Worm (Caenorhabditis elegans) whole organism, late embryonic: ENCODE data around the gene F59E11.2.

Experiments used
- F13H6.1 ChIP-seq: sonication (generic microtip); optimal IDR thresholded peaks from 2 replicates; lab custom pipeline; 2016; ENCODE audit warnings: missing genetic modification characterization, missing compliant biosample characterization
- K02D7.2 ChIP-seq: sonication (generic microtip); optimal IDR thresholded peaks from 2 replicates; lab custom pipeline; 2017; ENCODE audit warnings: mild to moderate bottlenecking, missing genetic modification characterization, missing compliant biosample characterization
- T23F11.4 ChIP-seq: fragments of 200-800 bp; sonication (Bioruptor generic); optimal IDR thresholded peaks from 2 replicates; lab custom pipeline; 2018; ENCODE audit warnings: mild to moderate bottlenecking, missing genetic modification characterization, missing compliant biosample characterization
- Y22D7AL.16 ChIP-seq: sonication (generic microtip); optimal IDR thresholded peaks from 2 replicates; lab custom pipeline; 2016; ENCODE audit warnings: missing genetic modification characterization, missing compliant biosample characterization
- ahr-1 ChIP-seq: sonication (generic microtip); optimal IDR thresholded peaks from 2 replicates; lab custom pipeline; 2016; ENCODE audit warnings: missing genetic modification characterization, missing compliant biosample characterization
- ceh-18 ChIP-seq: sonication (generic microtip); optimal IDR thresholded peaks from 2 replicates; lab custom pipeline; 2016; ENCODE audit warnings: missing genetic modification characterization, missing compliant biosample characterization
- ceh-19 ChIP-seq: fragments of 200-800 bp; sonication (Bioruptor generic); optimal IDR thresholded peaks from 2 replicates; lab custom pipeline; 2018; ENCODE audit warnings: mild to moderate bottlenecking, missing genetic modification characterization, missing compliant biosample characterization
- ceh-22 ChIP-seq: sonication (generic microtip); optimal IDR thresholded peaks from 2 replicates; lab custom pipeline; 2017; ENCODE audit warnings: missing biosample characterization, missing genetic modification characterization
- ceh-24 ChIP-seq: sonication (generic microtip); optimal IDR thresholded peaks from 2 replicates; lab custom pipeline; 2016; ENCODE audit warnings: mild to moderate bottlenecking, missing genetic modification characterization, missing compliant biosample characterization
- ceh-31 ChIP-seq: sonication (generic microtip); optimal IDR thresholded peaks from 2 replicates; lab custom pipeline; 2016; ENCODE audit warnings: missing genetic modification characterization, missing compliant biosample characterization
- ceh-45 ChIP-seq: fragments of 200-800 bp; sonication (Bioruptor generic); IDR thresholded peaks from 2 replicates; pipeline ENCODE4 v1.3.6; 2022; ENCODE audit warnings: missing genetic modification reagents, missing genetic modification characterization, missing compliant biosample characterization
- ceh-48 ChIP-seq: sonication (generic microtip); optimal IDR thresholded peaks from 2 replicates; lab custom pipeline; 2016; ENCODE audit warnings: missing genetic modification characterization, inconsistent platforms, missing compliant biosample characterization
- che-1 ChIP-seq: sonication (generic microtip); optimal IDR thresholded peaks from 2 replicates; lab custom pipeline; 2016; ENCODE audit warnings: mild to moderate bottlenecking, missing genetic modification characterization, missing compliant biosample characterization
- dmd-4 ChIP-seq: sonication (generic microtip); optimal IDR thresholded peaks from 2 replicates; lab custom pipeline; 2016; ENCODE audit warnings: borderline replicate concordance, missing genetic modification characterization, missing compliant biosample characterization
- dve-1 ChIP-seq: sonication (generic microtip); optimal IDR thresholded peaks from 2 replicates; lab custom pipeline; 2017; ENCODE audit warnings: antibody characterized with exemption, mild to moderate bottlenecking, missing genetic modification characterization, missing compliant biosample characterization
- eyg-1 ChIP-seq: sonication (generic microtip); optimal IDR thresholded peaks from 2 replicates; lab custom pipeline; 2016; ENCODE audit warnings: missing genotype, missing genetic modification characterization, missing compliant biosample characterization
- fax-1 ChIP-seq: sonication (generic microtip); optimal IDR thresholded peaks from 2 replicates; lab custom pipeline; 2016; ENCODE audit warnings: missing genotype, missing genetic modification characterization, missing compliant biosample characterization
- fkh-6 ChIP-seq: sonication (generic microtip); optimal IDR thresholded peaks from 2 replicates; lab custom pipeline; 2016; ENCODE audit warnings: missing genetic modification characterization, missing compliant biosample characterization
- hlh-6 ChIP-seq: sonication (generic microtip); optimal IDR thresholded peaks from 2 replicates; lab custom pipeline; 2016; ENCODE audit warnings: missing genotype, missing genetic modification characterization, missing compliant biosample characterization
- lim-6 ChIP-seq: sonication (generic microtip); optimal IDR thresholded peaks from 2 replicates; lab custom pipeline; 2016; ENCODE audit warnings: missing genetic modification characterization, missing compliant biosample characterization
- lin-11 ChIP-seq: fragments of 200-800 bp; sonication (Bioruptor generic); optimal IDR thresholded peaks from 2 replicates; lab custom pipeline; 2018; ENCODE audit warnings: mild to moderate bottlenecking, missing genetic modification characterization, missing compliant biosample characterization
- nhr-11 ChIP-seq: fragments of 150-350 bp; optimal IDR thresholded peaks from 2 replicates; lab custom pipeline; 2014; ENCODE audit warnings: missing biosample characterization, missing genetic modification characterization
- nhr-232 ChIP-seq: sonication (generic microtip); optimal IDR thresholded peaks from 2 replicates; lab custom pipeline; 2016; ENCODE audit warnings: missing genetic modification characterization, missing compliant biosample characterization
- npax-4 ChIP-seq: sonication (generic microtip); optimal IDR thresholded peaks from 2 replicates; lab custom pipeline; 2016; ENCODE audit warnings: missing genetic modification characterization, missing compliant biosample characterization
- odd-2 ChIP-seq: sonication (generic microtip); optimal IDR thresholded peaks from 2 replicates; lab custom pipeline; 2017; ENCODE audit warnings: antibody characterized with exemption, mild to moderate bottlenecking, missing genetic modification characterization, missing compliant biosample characterization
- pha-2 ChIP-seq: sonication (generic microtip); optimal IDR thresholded peaks from 2 replicates; lab custom pipeline; 2017; ENCODE audit warnings: mild to moderate bottlenecking, missing genetic modification characterization, missing compliant biosample characterization
- rnt-1 ChIP-seq: sonication (generic microtip); optimal IDR thresholded peaks from 2 replicates; lab custom pipeline; 2016; ENCODE audit warnings: missing genetic modification characterization, missing compliant biosample characterization
- sdc-2 ChIP-seq: sonication (generic microtip); optimal IDR thresholded peaks from 2 replicates; lab custom pipeline; 2016; ENCODE audit warnings: missing genotype, missing genetic modification characterization, missing compliant biosample characterization
- sox-2 ChIP-seq: fragments of 200-800 bp; sonication (Bioruptor generic); IDR thresholded peaks from 2 replicates; pipeline ENCODE4 v1.3.6; 2022; ENCODE audit warnings: missing genetic modification reagents, missing genetic modification characterization, missing compliant biosample characterization
- syd-9 ChIP-seq: sonication (generic microtip); optimal IDR thresholded peaks from 2 replicates; lab custom pipeline; 2016; ENCODE audit warnings: mild to moderate bottlenecking, missing genetic modification characterization, moderate library complexity, missing compliant biosample characterization
- tbx-2 ChIP-seq: sonication (generic microtip); optimal IDR thresholded peaks from 2 replicates; lab custom pipeline; 2016; ENCODE audit warnings: missing genetic modification characterization, missing compliant biosample characterization
- tbx-7 ChIP-seq: sonication (generic microtip); optimal IDR thresholded peaks from 2 replicates; lab custom pipeline; 2016; ENCODE audit warnings: missing genotype, missing genetic modification characterization, missing compliant biosample characterization
- ttx-3 ChIP-seq: sonication (generic microtip); optimal IDR thresholded peaks from 2 replicates; lab custom pipeline; 2016; ENCODE audit warnings: missing genetic modification reagents, missing genetic modification characterization, missing compliant biosample characterization
- unc-42 ChIP-seq: sonication (generic microtip); optimal IDR thresholded peaks from 2 replicates; lab custom pipeline; 2016; ENCODE audit warnings: missing genotype, missing genetic modification characterization, missing compliant biosample characterization
- unc-86 ChIP-seq: sonication (generic microtip); optimal IDR thresholded peaks from 2 replicates; lab custom pipeline; 2016; ENCODE audit warnings: missing genetic modification characterization, missing compliant biosample characterization
- ztf-16 ChIP-seq: sonication (generic microtip); optimal IDR thresholded peaks from 2 replicates; lab custom pipeline; 2017; ENCODE audit warnings: missing genetic modification characterization, missing compliant biosample characterization

The F59E11.2 gene

DNA sequence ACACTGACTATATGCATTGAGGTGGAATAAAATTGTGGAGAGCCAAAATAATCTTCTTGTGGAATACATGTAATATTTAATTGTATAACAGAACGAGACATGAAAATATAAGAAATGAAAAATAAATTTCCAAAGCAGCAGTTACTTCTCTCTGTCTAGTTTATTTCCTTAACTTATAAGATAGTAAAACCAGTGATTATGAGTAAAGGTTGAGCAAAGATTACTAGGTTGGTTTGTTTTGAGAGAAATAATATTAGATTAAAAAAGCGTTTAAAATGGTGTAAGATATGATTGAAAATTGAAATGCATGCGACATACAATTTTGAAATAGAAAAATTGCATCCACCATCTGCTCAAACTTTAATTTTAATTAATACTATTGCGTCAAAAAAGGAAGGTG, 12.5 kb downstream of the F59E11.2 start, which contains the start of gene srh-201:
Gene srh-201, minus strand, starts transcription at position 101 of the 400 bp plus-strand sequence.
- no peak for TF ChIP-seq ceh-22 (tag; lab: Kevin White, UChicago)
- TF ChIP-seq F13H6.1 = no peak
- TF ChIP-seq K02D7.2 (tag; lab: Kevin White, UChicago) = no peak
- TF ChIP-seq npax-4 (tag; lab: Kevin White, UChicago) = no peak
- no peak for TF ChIP-seq sox-2 (GFP tag; lab: Robert Waterston, UW)
- no peak for TF ChIP-seq ztf-16 (tag; lab: Kevin White, UChicago)
- TF ChIP-seq tbx-7 (tag; lab: Kevin White, UChicago) = no peak
- no peak for TF ChIP-seq ceh-24 (tag; lab: Kevin White, UChicago)
- no peak for TF ChIP-seq eyg-1 (tag; lab: Kevin White, UChicago)
- no peak for TF ChIP-seq ceh-48 (tag; lab: Kevin White, UChicago)
- TF ChIP-seq ceh-19 (GFP tag; lab: Kevin White, UChicago) = no peak
- no peak for TF ChIP-seq Y22D7AL.16 (tag; lab: Kevin White, UChicago)
- no peak for TF ChIP-seq unc-86 (tag; lab: Kevin White, UChicago)
- no peak for TF ChIP-seq ceh-18
- no peak for TF ChIP-seq fax-1 (tag; lab: Kevin White, UChicago)
- TF ChIP-seq dve-1 (tag; lab: Kevin White, UChicago) = no peak
- TF ChIP-seq, all 69 proteins: peak for 0

DNA sequence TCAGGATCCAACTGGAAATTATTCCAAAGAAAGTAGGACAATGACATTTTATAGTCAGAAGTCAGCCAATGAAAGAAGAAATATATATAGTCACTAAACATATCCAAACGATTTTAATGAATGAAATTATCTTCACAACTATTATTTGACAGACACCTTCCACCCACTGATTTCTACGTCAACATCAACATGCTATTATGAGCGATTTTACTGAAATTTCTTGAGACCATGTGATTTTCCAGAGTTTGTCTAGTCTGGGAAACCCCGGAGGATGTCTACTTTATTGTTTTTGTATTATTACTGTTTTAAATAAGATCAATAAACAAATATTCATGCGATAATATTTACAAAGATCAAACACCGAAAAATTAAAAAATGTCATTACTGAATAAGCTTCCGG, 14.3 kb downstream of the F59E11.2 start, which contains the start of gene srt-18:
Gene srt-18, minus strand, starts transcription at position 101 of the 400 bp plus-strand sequence.
- no peak for TF ChIP-seq sdc-2 (tag; lab: Kevin White, UChicago)
- TF ChIP-seq ceh-45 = no peak
- no peak for TF ChIP-seq hlh-6 (tag; lab: Kevin White, UChicago)
- no peak for TF ChIP-seq che-1 (tag; lab: Kevin White, UChicago)
- TF ChIP-seq ahr-1 (tag; lab: Kevin White, UChicago) = no peak
- TF ChIP-seq syd-9 (tag; lab: Kevin White, UChicago) = no peak

DNA sequence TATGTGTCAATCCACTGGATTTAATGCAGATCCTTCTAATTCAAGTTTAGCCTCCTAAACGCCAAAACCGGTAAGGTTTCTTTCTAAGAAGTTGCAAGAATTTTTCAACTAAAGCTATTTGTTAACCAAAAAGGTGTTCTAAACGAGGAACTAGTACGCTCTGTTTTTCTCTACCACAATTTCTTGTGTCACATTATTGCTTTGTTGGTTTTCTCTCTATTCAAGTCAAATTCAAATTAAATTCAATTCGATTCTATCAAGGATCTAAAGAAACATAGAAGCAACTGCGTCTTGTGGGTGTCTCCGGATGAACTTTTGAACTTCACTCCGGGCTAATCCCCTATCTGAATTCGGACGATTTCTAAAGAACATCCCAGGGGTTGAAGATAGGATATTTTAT, 15.2 kb downstream of the F59E11.2 start, which contains the start of gene oac-40:
Gene oac-40, plus strand, starts transcription at position 301 of the 400 bp plus-strand sequence.
- TF ChIP-seq ceh-31 (tag; lab: Kevin White, UChicago) (no peak), npax-4 (tag; lab: Kevin White, UChicago) (no peak), unc-42 (tag; lab: Kevin White, UChicago) (no peak), nhr-11 (tag; lab: Kevin White, UChicago) (no peak), odd-2 (no peak), unc-86 (tag; lab: Kevin White, UChicago) (no peak), fkh-6 (tag; lab: Kevin White, UChicago) (no peak), ceh-18 (no peak), lim-6 (no peak), ttx-3 (tag; lab: Kevin White, UChicago) (no peak), rnt-1 (no peak), lin-11 (no peak), tbx-2 (tag; lab: Kevin White, UChicago) (no peak), dmd-4 (tag; lab: Kevin White, UChicago) (no peak), Y22D7AL.16 (tag; lab: Kevin White, UChicago) (no peak), K02D7.2 (tag; lab: Kevin White, UChicago) (no peak), nhr-232 (tag; lab: Kevin White, UChicago) (no peak), pha-2 (tag; lab: Kevin White, UChicago) (no peak)

DNA sequence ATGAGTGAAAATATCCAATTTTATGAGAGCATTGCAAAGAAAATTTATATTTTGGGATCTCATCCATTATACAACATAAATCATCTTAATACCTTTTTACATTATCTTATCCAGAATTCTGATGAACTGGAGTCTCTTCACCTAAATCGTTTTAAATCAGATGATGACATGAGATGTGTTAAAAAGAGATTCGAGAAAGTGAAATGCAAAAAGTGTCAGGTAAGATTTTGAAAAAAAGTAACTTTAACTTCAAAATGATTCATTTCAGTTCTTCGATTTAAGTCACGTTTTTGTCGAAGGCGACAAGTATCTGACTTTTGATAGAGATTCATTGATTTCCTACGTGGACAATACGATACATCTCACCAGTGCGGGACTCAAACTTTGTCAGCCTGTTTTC, 17.6 kb downstream of the F59E11.2 start:
- no peak for TF ChIP-seq nhr-232 (tag; lab: Kevin White, UChicago)
- no peak for TF ChIP-seq ceh-45
- TF ChIP-seq T23F11.4 (GFP tag; lab: Kevin White, UChicago) = no peak
